Fruit fly (Drosophila melanogaster) whole organism, pupa: ENCODE results near the gene Rnb.

Experiments
- CG12605 ChIP-seq: fragments of 200-800 bp; sonication (Bioruptor generic); IDR thresholded peaks from 2 replicates; pipeline ENCODE4 v1.3.6; 2022; ENCODE audit warnings: missing biosample characterization, missing genetic modification characterization
- CG14655 ChIP-seq: fragments of 200-800 bp; sonication (Bioruptor generic); optimal IDR thresholded peaks from 3 replicates; lab custom pipeline; 2017; ENCODE audit warnings: mild to moderate bottlenecking, missing biosample characterization, missing genetic modification reagents, missing genetic modification characterization
- CG15710 ChIP-seq: fragments of 200-800 bp; sonication (Bioruptor generic); optimal IDR thresholded peaks from 2 replicates; lab custom pipeline; 2018; ENCODE audit warnings: missing biosample characterization, mild to moderate bottlenecking, missing genetic modification characterization, moderate library complexity
- CG34367 ChIP-seq: fragments of 200-800 bp; sonication (Bioruptor generic); optimal IDR thresholded peaks from 2 replicates; lab custom pipeline; 2018; ENCODE audit warnings: missing biosample characterization, mild to moderate bottlenecking, missing genetic modification characterization
- CG8301 ChIP-seq: fragments of 200-800 bp; sonication (Bioruptor generic); optimal IDR thresholded peaks from 2 replicates; lab custom pipeline; 2018; ENCODE audit warnings: missing biosample characterization, mild to moderate bottlenecking, missing genetic modification characterization
- D1 ChIP-seq: fragments of 200-800 bp; sonication (Bioruptor generic); optimal IDR thresholded peaks from 2 replicates; lab custom pipeline; 2018; ENCODE audit warnings: missing biosample characterization, mild to moderate bottlenecking, missing genetic modification characterization, moderate library complexity
- Pif1A ChIP-seq: fragments of 200-800 bp; sonication (Bioruptor generic); optimal IDR thresholded peaks from 3 replicates; lab custom pipeline; 2016; ENCODE audit warnings: missing biosample characterization, missing genetic modification characterization
- Snoo ChIP-seq: fragments of 200-800 bp; sonication (Bioruptor generic); optimal IDR thresholded peaks from 3 replicates; lab custom pipeline; 2017; ENCODE audit warnings: missing biosample characterization, mild to moderate bottlenecking, missing genetic modification characterization, inconsistent platforms
- fd96Ca ChIP-seq: fragments of 200-800 bp; sonication (Bioruptor generic); IDR thresholded peaks from 3 replicates; pipeline ENCODE4 v1.3.6; 2022; ENCODE audit warnings: missing biosample characterization, missing genetic modification characterization

DNA sequence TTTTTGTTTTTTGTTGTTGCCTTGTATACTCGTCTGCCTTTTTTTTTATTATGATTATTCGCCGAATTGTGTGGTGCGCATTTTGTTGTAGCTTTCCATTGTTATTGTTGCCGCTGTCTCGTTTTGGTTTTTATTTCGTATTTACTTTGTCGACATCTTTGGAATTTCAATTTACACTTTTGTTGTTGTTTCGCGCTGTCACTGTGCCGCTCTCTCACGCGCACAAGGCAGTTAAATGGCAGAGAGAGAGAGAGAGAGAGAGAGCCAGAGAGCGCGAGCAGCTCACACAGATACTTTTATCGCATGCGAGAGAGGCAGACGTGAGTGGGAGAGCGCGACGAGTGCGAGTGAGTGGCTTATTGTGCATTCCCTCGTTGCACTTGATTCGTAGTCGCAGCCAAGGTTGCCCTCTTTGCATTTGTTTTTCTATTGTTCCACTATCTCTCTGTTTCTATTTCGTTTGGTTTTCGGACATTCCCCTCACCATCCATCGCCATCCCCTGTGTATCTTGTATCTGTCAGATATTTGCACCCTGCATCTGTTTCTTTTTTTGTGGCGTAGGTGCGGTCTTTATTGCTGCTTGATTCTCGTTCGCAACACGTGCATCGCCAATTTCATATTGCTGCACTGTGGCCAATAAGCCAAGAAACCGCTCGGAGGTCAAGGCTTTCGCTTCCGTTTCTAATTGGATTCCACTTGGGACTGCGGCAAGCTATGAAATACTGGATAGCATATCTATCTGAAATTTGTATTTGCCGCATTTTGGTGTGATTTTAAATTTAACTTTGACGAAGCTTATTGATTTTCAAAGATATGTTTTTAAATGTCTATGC lies 24.6 kb downstream of the Rnb start:
- TF ChIP-seq CG34367 = no peak
- no peak for TF ChIP-seq Snoo (tag; lab: Kevin White, UChicago)
- no peak for TF ChIP-seq CG15710 (tag; lab: Kevin White, UChicago)
- TF ChIP-seq D1 (tag; lab: Kevin White, UChicago) = no peak
- TF ChIP-seq Pif1A (GFP tag; lab: Kevin White, UChicago) = no peak
- no peak; the same call in 1 of the 2 replicates for TF ChIP-seq CG12605 (GFP tag; lab: Robert Waterston, UW)
- no peak for TF ChIP-seq CG14655
- no peak for TF ChIP-seq CG8301
- TF ChIP-seq fd96Ca (GFP tag; lab: Robert Waterston, UW) = peak; percentile 47; the same call in 2 of the 3 replicates
